Worm (Caenorhabditis elegans) whole organism, L2 larva: ENCODE measurements around the gene cor-1.

ENCODE experiments used
- ceh-82 ChIP-seq: fragments of 150-350 bp; optimal IDR thresholded peaks from 2 replicates; lab custom pipeline; 2014; ENCODE audit warnings: missing biosample characterization, missing genetic modification characterization
- elt-3 ChIP-seq: sonication (generic microtip); optimal IDR thresholded peaks from 2 replicates; lab custom pipeline; 2017; ENCODE audit warnings: missing biosample characterization, missing genetic modification characterization
- mab-5 ChIP-seq: fragments of 150-350 bp; optimal IDR thresholded peaks from 2 replicates; lab custom pipeline; 2014; ENCODE audit warnings: missing biosample characterization, missing genetic modification characterization
- nhr-77 ChIP-seq: fragments of 150-350 bp; optimal IDR thresholded peaks from 2 replicates; lab custom pipeline; 2014; ENCODE audit warnings: missing biosample characterization, missing genetic modification characterization
- unc-55 ChIP-seq: fragments of 150-350 bp; sonication (generic microtip); optimal IDR thresholded peaks from 3 replicates; lab custom pipeline; 2014; ENCODE audit warnings: missing biosample characterization, missing genetic modification reagents, missing genetic modification characterization
- unc-62 ChIP-seq: fragments of 150-350 bp; optimal IDR thresholded peaks from 2 replicates; lab custom pipeline; 2014; ENCODE audit warnings: missing biosample characterization, missing genetic modification reagents, missing genetic modification characterization

DNA sequence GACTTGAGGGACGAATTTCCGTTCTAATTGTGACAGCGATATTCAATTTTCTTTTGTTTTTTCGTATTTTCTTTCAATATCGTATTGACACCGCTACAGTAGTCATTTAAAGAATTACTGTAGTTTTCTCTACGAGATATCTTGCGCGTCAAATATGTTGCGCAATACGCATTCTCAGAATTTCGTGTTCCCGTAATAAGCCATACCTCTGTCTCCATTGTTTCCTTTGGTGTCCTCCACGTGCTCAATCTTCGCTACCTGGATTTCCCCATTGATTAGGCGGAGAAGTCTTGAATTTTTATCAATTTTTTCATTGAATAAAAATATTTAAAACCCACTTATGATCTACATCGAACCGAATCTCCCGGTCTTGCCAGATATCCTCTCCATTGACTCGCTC is 12.3 kb downstream of the cor-1 start:
- TF ChIP-seq unc-55 (GFP tag; lab: Kevin White, UChicago) (no peak), elt-3 (tag; lab: Kevin White, UChicago) (no peak), nhr-77 (tag; lab: Kevin White, UChicago) (no peak), ceh-82 (no peak), unc-62 (no peak), mab-5 (no peak)
